Worm (Caenorhabditis elegans): ENCODE results near the gene M01F1.4.
A peak's percentile ranks its signal among the peaks of the same experiment; 100 is the strongest.

The M01F1.4 gene

DNA sequence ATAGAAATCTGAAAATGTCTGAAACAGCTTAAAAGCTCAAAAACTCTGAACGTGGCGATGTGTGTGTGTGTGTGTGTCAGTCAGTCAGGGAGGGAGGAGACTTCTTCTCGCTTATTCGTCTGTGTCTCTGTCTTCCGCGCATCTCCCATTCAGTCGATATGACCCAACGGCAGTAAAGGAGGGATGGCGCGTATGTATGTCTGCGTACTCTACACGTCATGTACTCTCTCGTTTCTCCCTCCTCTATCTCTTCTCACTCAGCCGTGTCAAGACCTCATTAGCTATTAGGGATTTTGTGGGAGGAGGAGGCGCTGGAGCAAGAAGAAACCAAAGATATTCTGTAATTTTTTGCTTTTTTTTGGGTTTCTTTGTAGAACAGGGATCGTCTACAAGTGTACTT, 22.2 kb upstream of the M01F1.4 start (continued):
- TF ChIP-seq ztf-1 (GFP tag; conservative IDR thresholded peaks at IDR 0.05) (no peak), ceh-82 (tag; optimal IDR thresholded peaks at IDR 0.05) (no peak), elt-1 (tag; optimal IDR thresholded peaks at IDR 0.05) (no peak), elt-3 (tag; optimal IDR thresholded peaks at IDR 0.05) (no peak), ama-1 (optimal IDR thresholded peaks at IDR 0.05) (no peak), aly-2 (tag; optimal IDR thresholded peaks at IDR 0.05) (no peak), snpc-4 (tag; optimal IDR thresholded peaks at IDR 0.05) (no peak), mdl-1 (tag; optimal IDR thresholded peaks at IDR 0.05) (peak in 1 of 2 experiments; percentile 11), nhr-10 (tag; optimal IDR thresholded peaks at IDR 0.05) (no peak), crh-2 (tag; optimal IDR thresholded peaks at IDR 0.05) (peak; percentile 75), unc-62 (GFP tag; optimal IDR thresholded peaks at IDR 0.05) (no peak), gmeb-1 (tag; optimal IDR thresholded peaks at IDR 0.05) (no peak), nhr-21 (tag; optimal IDR thresholded peaks at IDR 0.05) (peak; percentile 5), sem-4 (tag; optimal IDR thresholded peaks at IDR 0.05) (no peak), unc-39 (tag; optimal IDR thresholded peaks at IDR 0.05) (no peak), nhr-6 (tag; optimal IDR thresholded peaks at IDR 0.05) (peak; percentile 9), F13H6.1 (tag; optimal IDR thresholded peaks at IDR 0.05) (peak; percentile 77)

DNA sequence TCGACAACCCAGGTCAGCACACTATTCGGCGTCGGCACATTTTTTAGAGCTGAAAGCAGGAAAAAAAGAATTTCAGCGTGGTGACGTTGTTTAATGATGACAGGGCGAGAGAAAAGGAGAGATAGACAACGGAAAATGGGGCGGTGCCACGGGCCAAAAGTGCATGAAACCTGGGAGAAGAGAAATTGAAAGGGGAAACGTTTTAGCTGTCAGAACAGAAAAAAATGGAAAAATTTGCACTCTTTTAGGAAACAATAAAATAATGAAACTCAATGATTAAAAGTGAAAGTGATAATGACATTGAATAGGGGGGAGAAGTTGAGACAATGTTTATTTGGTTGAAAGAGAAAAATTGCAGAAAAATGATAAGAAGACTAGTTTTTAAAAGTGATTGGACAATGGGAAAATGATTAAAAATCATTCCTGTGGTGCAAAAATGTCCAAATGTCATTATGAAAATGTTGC, 19.9 kb upstream of the M01F1.4 start, which contains the start of gene pitp-1:
TSS of gene pitp-1 (minus strand) at position 51 of the 465 bp plus-strand sequence.
- no peak for TF ChIP-seq nhr-25 (tag; optimal IDR thresholded peaks at IDR 0.05)
- TF ChIP-seq lsy-2 (tag; optimal IDR thresholded peaks at IDR 0.05), result no peak
- TF ChIP-seq lin-11 (tag; optimal IDR thresholded peaks at IDR 0.05), result no peak
- TF ChIP-seq nhr-11 (tag; optimal IDR thresholded peaks at IDR 0.05), result no peak
- TF ChIP-seq ztf-1 (GFP tag; conservative IDR thresholded peaks at IDR 0.05), result no peak
- peak; percentile 70 for TF ChIP-seq blmp-1 (tag; optimal IDR thresholded peaks at IDR 0.05; ENCODE audit: insufficient read depth)
- no peak for TF ChIP-seq nhr-21 (tag; optimal IDR thresholded peaks at IDR 0.05)
- peak; percentile 76 for TF ChIP-seq fos-1 (tag; optimal IDR thresholded peaks at IDR 0.05)
- TF ChIP-seq crh-2 (tag; optimal IDR thresholded peaks at IDR 0.05), result peak; percentile 0
- TF ChIP-seq ceh-82 (tag; optimal IDR thresholded peaks at IDR 0.05), result no peak
- TF ChIP-seq dmd-4 (tag; optimal IDR thresholded peaks at IDR 0.05), result no peak
- TF ChIP-seq ceh-16 (tag; optimal IDR thresholded peaks at IDR 0.05), result no peak
- TF ChIP-seq F13H6.1 (tag; optimal IDR thresholded peaks at IDR 0.05), result peak; percentile 15

DNA sequence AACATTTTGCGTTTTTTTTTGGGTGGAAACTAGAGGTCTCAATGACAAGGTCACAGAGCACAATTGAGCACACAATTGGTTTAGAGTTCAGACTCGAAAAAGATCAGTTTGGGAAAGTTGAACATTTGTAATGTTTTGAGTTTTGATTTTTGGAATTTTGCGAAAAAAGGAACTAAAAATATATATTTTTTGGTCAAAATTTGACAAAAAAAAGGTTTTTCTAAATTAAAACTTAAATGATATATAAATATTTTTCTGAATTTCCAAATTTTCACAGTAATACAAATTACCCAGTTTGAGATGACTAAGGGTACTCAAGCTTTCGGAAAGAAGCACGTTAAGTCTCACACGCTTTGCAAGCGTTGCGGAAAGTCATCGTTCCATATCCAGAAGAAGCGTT, 18.5 kb upstream of the M01F1.4 start, which contains the start of gene rpl-37:
TSS of gene rpl-37 (plus strand) at position 301 of the 400 bp plus-strand sequence.
- no peak for TF ChIP-seq Y55F3AM.14 (GFP tag; optimal IDR thresholded peaks at IDR 0.05)
- no peak for TF ChIP-seq nhr-129 (tag; optimal IDR thresholded peaks at IDR 0.05)
- no peak for TF ChIP-seq nhr-6 (tag; optimal IDR thresholded peaks at IDR 0.05)
- no peak for TF ChIP-seq skn-1 (tag; optimal IDR thresholded peaks at IDR 0.05)
- TF ChIP-seq unc-39 (tag; optimal IDR thresholded peaks at IDR 0.05), result no peak

DNA sequence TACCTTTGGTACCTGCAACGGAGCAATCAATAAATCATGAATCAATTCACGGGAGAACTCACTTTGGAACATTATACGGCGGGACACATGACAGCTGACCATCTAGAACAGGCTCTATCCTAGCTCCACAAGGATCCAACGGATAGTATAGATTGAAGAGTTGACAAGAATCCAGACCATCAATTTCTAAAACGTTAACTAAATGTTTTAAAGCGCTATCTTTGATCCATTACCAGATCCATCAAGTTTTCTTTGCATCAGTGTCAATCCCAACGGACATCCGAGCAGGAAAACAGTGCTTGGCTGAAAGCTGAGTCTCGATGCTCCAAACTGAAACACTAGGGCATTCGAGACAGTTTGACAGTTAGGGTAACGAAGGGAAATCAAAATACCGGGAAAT, 13.5 kb upstream of the M01F1.4 start:
- TF ChIP-seq aly-2 (tag; optimal IDR thresholded peaks at IDR 0.05) (no peak), nhr-6 (tag; optimal IDR thresholded peaks at IDR 0.05) (no peak), nhr-25 (tag; optimal IDR thresholded peaks at IDR 0.05) (no peak), lin-39 (tag; optimal IDR thresholded peaks at IDR 0.05) (no peak), crh-2 (tag; optimal IDR thresholded peaks at IDR 0.05) (no peak), Y55F3AM.14 (GFP tag; optimal IDR thresholded peaks at IDR 0.05) (no peak), nhr-23 (tag; optimal IDR thresholded peaks at IDR 0.05) (no peak), nhr-12 (tag; optimal IDR thresholded peaks at IDR 0.05) (no peak), mdl-1 (tag; optimal IDR thresholded peaks at IDR 0.05) (no peak), nhr-10 (tag; optimal IDR thresholded peaks at IDR 0.05) (no peak), sma-9 (GFP tag; optimal IDR thresholded peaks at IDR 0.05) (no peak), sma-9 (tag; optimal IDR thresholded peaks at IDR 0.05) (no peak), nhr-237 (tag; optimal IDR thresholded peaks at IDR 0.05) (no peak)

DNA sequence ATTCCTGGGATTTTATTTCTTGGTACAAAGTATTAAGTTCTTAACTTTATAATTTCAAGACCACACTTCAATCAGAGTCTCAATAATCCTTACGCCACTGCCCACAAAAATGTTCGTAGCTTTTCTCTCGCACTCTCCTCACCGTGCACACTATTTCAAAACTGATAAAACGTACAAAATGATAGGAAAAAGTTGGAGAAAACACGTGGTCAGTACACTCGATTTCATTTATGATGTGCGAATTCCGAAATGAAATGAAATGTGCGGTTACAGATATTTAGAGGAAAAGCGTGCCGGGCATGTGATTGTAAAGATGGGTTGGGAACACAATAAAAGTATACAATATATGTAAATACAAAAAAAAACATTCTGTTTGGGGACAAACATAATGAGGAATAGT, 10.6 kb upstream of the M01F1.4 start:
- TF ChIP-seq F13H6.1 (tag; optimal IDR thresholded peaks at IDR 0.05) (peak; percentile 20), sma-9 (GFP tag; optimal IDR thresholded peaks at IDR 0.05) (peak; percentile 68), sma-9 (tag; optimal IDR thresholded peaks at IDR 0.05) (no peak), fos-1 (tag; optimal IDR thresholded peaks at IDR 0.05) (peak; percentile 33), nhr-129 (tag; optimal IDR thresholded peaks at IDR 0.05) (no peak), aly-2 (tag; optimal IDR thresholded peaks at IDR 0.05) (no peak), crh-2 (tag; optimal IDR thresholded peaks at IDR 0.05) (peak; percentile 65), skn-1 (tag; optimal IDR thresholded peaks at IDR 0.05) (no peak), ceh-16 (tag; optimal IDR thresholded peaks at IDR 0.05) (no peak)

All from whole organism, L2 larva.